Worm (Caenorhabditis elegans) whole organism, L1 larva: ENCODE results near the gene F35H8.1.

Experiments
- F16B12.6 ChIP-seq: fragments of 150-350 bp; optimal IDR thresholded peaks from 2 replicates; lab custom pipeline; 2014; ENCODE audit warnings: missing biosample characterization, missing genetic modification characterization
- ama-1 ChIP-seq: fragments of 150-350 bp; optimal IDR thresholded peaks from 2 replicates; lab custom pipeline; 2014
- blmp-1 ChIP-seq: fragments of 150-350 bp; optimal IDR thresholded peaks from 2 replicates; lab custom pipeline; 2014; ENCODE audit warnings: missing biosample characterization, missing genetic modification characterization
- ceh-90 ChIP-seq: sonication (generic microtip); optimal IDR thresholded peaks from 2 replicates; lab custom pipeline; 2016; ENCODE audit warnings: missing genetic modification characterization, missing compliant biosample characterization
- dpl-1 ChIP-seq, 3 experiments: fragments of 150-350 bp in 2 of 3; sonication (generic microtip) in 1 of 3; optimal IDR thresholded peaks; 2 replicates each; lab custom pipeline; 2014 to 2017; ENCODE audit warnings: missing biosample characterization in 3 of 3, missing genetic modification characterization in 3 of 3, missing genetic modification reagents in 3 of 3
- efl-3 ChIP-seq: fragments of 200-800 bp; sonication (Bioruptor generic); optimal IDR thresholded peaks from 2 replicates; lab custom pipeline; 2018; ENCODE audit warnings: mild to moderate bottlenecking, missing genetic modification characterization, missing compliant biosample characterization
- irx-1 ChIP-seq: sonication (generic microtip); optimal IDR thresholded peaks from 2 replicates; lab custom pipeline; 2016; ENCODE audit warnings: missing genetic modification characterization, missing compliant biosample characterization
- jun-1 ChIP-seq: fragments of 150-350 bp; optimal IDR thresholded peaks from 2 replicates; lab custom pipeline; 2014; ENCODE audit warnings: missing biosample characterization, missing genetic modification reagents, missing genetic modification characterization
- mdl-1 ChIP-seq, 2 experiments: fragments of 150-350 bp; optimal IDR thresholded peaks; 2 replicates each; lab custom pipeline; 2014 to 2017; ENCODE audit warnings: missing biosample characterization in 2 of 2, missing genetic modification characterization in 2 of 2, inconsistent platforms in 1 of 2
- nhr-20 ChIP-seq: sonication (generic microtip); optimal IDR thresholded peaks from 2 replicates; lab custom pipeline; 2016; ENCODE audit warnings: mild to moderate bottlenecking, missing genetic modification characterization, missing compliant biosample characterization
- nhr-237 ChIP-seq: fragments of 150-350 bp; optimal IDR thresholded peaks from 2 replicates; lab custom pipeline; 2014; ENCODE audit warnings: missing biosample characterization, missing genetic modification characterization
- nhr-28 ChIP-seq: fragments of 150-350 bp; optimal IDR thresholded peaks from 2 replicates; lab custom pipeline; 2014; ENCODE audit warnings: missing biosample characterization, missing genetic modification characterization
- nhr-47 ChIP-seq: sonication (generic microtip); optimal IDR thresholded peaks from 2 replicates; lab custom pipeline; 2016; ENCODE audit warnings: mild to moderate bottlenecking, missing genetic modification characterization, moderate library complexity, missing compliant biosample characterization
- pag-3 ChIP-seq: sonication (generic microtip); optimal IDR thresholded peaks from 2 replicates; lab custom pipeline; 2017; ENCODE audit warnings: missing genetic modification characterization, mild to moderate bottlenecking, missing compliant biosample characterization, antibody characterized with exemption, borderline replicate concordance; ENCODE audit not compliant: insufficient read depth
- pqm-1 ChIP-seq: sonication (generic microtip); optimal IDR thresholded peaks from 3 replicates; lab custom pipeline; 2017; ENCODE audit warnings: missing biosample characterization, missing genetic modification characterization
- skn-1 ChIP-seq: fragments of 150-350 bp; optimal IDR thresholded peaks from 2 replicates; lab custom pipeline; 2014; ENCODE audit warnings: missing biosample characterization, missing genetic modification characterization
- swsn-7 ChIP-seq: sonication (generic microtip); optimal IDR thresholded peaks from 2 replicates; lab custom pipeline; 2016; ENCODE audit warnings: missing genetic modification characterization, missing compliant biosample characterization
- tlp-1 ChIP-seq: fragments of 150-350 bp; optimal IDR thresholded peaks from 2 replicates; lab custom pipeline; 2014; ENCODE audit warnings: missing biosample characterization, missing genetic modification characterization
- unc-30 ChIP-seq: sonication (generic microtip); optimal IDR thresholded peaks from 2 replicates; lab custom pipeline; 2017; ENCODE audit warnings: missing biosample characterization, missing genetic modification characterization
- zag-1 ChIP-seq: fragments of 150-350 bp; optimal IDR thresholded peaks from 2 replicates; lab custom pipeline; 2014; ENCODE audit warnings: missing biosample characterization, missing genetic modification characterization

Gene F35H8.1

DNA sequence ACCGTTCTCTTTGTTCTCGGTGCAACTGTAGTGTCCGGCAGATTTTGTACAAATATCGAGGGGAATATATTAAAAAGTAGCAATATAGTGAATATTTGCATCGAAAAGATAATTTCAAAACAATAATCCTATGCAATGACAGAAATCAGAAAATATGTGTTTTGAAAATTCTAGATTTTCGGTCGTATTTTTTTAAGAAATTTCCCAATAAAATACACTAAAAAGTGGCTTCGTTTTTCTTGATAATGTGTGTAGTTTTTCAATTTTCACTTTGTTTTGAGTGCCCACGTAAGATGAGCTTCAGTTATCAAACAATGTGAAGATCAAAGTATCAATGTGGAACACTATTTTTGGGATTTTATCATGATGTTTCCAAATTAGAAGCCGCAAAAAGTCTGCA, 36.2 kb downstream of the F35H8.1 start, which contains the start of gene gcy-1:
Gene gcy-1, minus strand, starts transcription at position 101 of the 400 bp plus-strand sequence.
- TF ChIP-seq skn-1, result no peak
- TF ChIP-seq nhr-28 (tag; lab: Kevin White, UChicago), result no peak
- TF ChIP-seq nhr-20, result no peak
- no peak for TF ChIP-seq swsn-7 (tag; lab: Kevin White, UChicago)
- no peak for TF ChIP-seq zag-1
- no peak for TF ChIP-seq mdl-1 (tag; optimal IDR thresholded peaks at IDR 0.05; lab: Kevin White, UChicago)
- no peak for TF ChIP-seq dpl-1 (GFP tag; optimal IDR thresholded peaks at IDR 0.05; lab: Kevin White, UChicago)
- no peak for TF ChIP-seq blmp-1 (tag; lab: Kevin White, UChicago)
- no peak for TF ChIP-seq efl-3
- TF ChIP-seq ceh-90 (tag; lab: Kevin White, UChicago), result no peak
- TF ChIP-seq tlp-1 (tag; lab: Kevin White, UChicago), result no peak
- no peak for TF ChIP-seq pqm-1 (tag; lab: Kevin White, UChicago)
- TF ChIP-seq nhr-47 (tag; lab: Kevin White, UChicago), result no peak
- no peak for TF ChIP-seq jun-1
- TF ChIP-seq nhr-237, result no peak
- TF ChIP-seq irx-1 (tag; lab: Kevin White, UChicago), result no peak
- no peak for TF ChIP-seq ama-1
- no peak for TF ChIP-seq F16B12.6 (tag; lab: Kevin White, UChicago)
- TF ChIP-seq unc-30 (tag; lab: Kevin White, UChicago), result no peak

ce11 chrII:9507181-9507580, 45.9 kb downstream of the F35H8.1 start, which contains the start of gene gcy-3:
TSS of gene gcy-3 (minus strand) at chrII:9507281.
- no peak for TF ChIP-seq pag-3 (tag; lab: Kevin White, UChicago)
